Worm (Caenorhabditis elegans): ENCODE results near the gene nhr-32.
A peak's percentile ranks its signal among the peaks of the same experiment; 100 is the strongest.

The nhr-32 gene

DNA sequence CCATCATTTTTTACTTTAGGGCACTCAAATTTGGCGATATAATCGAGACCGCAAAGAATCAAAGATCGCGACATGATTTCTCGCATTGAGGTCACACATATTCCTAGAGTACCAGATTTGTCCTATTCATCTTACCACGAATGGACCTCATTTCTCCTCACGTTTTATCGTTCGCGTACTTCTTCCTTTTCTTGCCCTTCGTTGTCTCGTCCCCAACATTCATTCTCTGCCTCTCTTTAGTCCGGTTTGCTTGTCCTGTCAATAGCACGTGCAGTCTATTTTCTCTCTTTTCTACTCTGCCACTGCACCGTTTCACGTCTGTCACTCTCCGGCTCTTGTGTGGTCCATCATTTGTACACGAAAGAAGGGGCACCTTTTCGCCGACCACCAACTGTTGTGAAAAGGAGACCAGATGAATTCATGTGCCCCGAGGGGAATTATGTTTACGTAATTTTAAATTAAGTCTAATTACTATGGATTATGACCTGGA lies 365 bp upstream of the nhr-32 start (continued):
- TF ChIP-seq xbp-1 (tag; optimal IDR thresholded peaks at IDR 0.05) (peak; percentile 62), mab-9 (GFP tag; IDR thresholded peaks at IDR 0.05) (0 out of 2 replicates have a peak, but pooled peaks have one; percentile 19), hlh-17 (GFP tag; optimal IDR thresholded peaks at IDR 0.05; ENCODE audit: borderline replicate concordance) (no peak), unc-98 (GFP tag; IDR thresholded peaks at IDR 0.05) (no peak), hlh-4 (tag; optimal IDR thresholded peaks at IDR 0.05) (no peak), fkh-4 (tag; optimal IDR thresholded peaks at IDR 0.05; ENCODE audit: borderline replicate concordance) (no peak), ceh-88 (GFP tag; IDR thresholded peaks at IDR 0.05) (no peak), egl-27 (tag; optimal IDR thresholded peaks at IDR 0.05) (peak in 1 of 2 experiments; percentile 63), nhr-76 (tag; optimal IDR thresholded peaks at IDR 0.05) (no peak), dpl-1 (GFP tag; optimal IDR thresholded peaks at IDR 0.05) (no peak), lsy-2 (tag; optimal IDR thresholded peaks at IDR 0.05) (peak; percentile 54 to 66), lin-35 (GFP tag; optimal IDR thresholded peaks at IDR 0.05) (peak; percentile 64 to 74), nhr-90 (tag; optimal IDR thresholded peaks at IDR 0.05; ENCODE audit: poor library complexity) (peak; percentile 19), irx-1 (tag; optimal IDR thresholded peaks at IDR 0.05) (peak; percentile 35), nhr-237 (tag; optimal IDR thresholded peaks at IDR 0.05) (peak; percentile 28), nhr-77 (tag; optimal IDR thresholded peaks at IDR 0.05) (peak; percentile 44), mep-1 (tag; optimal IDR thresholded peaks at IDR 0.05) (peak; percentile 85), unc-86 (tag; optimal IDR thresholded peaks at IDR 0.05) (peak; percentile 55), ceh-82 (tag; optimal IDR thresholded peaks at IDR 0.05) (peak; percentile 7 to 65 (median 26)), fkh-8 (tag; optimal IDR thresholded peaks at IDR 0.05) (peak; percentile 53), unc-30 (tag; optimal IDR thresholded peaks at IDR 0.05) (no peak), pqm-1 (tag; optimal IDR thresholded peaks at IDR 0.05) (no peak), elt-2 (tag; optimal IDR thresholded peaks at IDR 0.05) (no peak), nhr-84 (tag; optimal IDR thresholded peaks at IDR 0.05) (no peak), egl-13 (tag; optimal IDR thresholded peaks at IDR 0.05) (no peak), sptf-1 (tag; optimal IDR thresholded peaks at IDR 0.05) (no peak), blmp-1 (tag; optimal IDR thresholded peaks at IDR 0.05) (peak; percentile 49), lin-13 (GFP tag; optimal IDR thresholded peaks at IDR 0.05) (peak; percentile 25), aly-2 (tag; optimal IDR thresholded peaks at IDR 0.05) (no peak), nhr-19 (GFP tag; conservative IDR thresholded peaks at IDR 0.05) (peak; percentile 65), zip-4 (GFP tag; optimal IDR thresholded peaks at IDR 0.05) (no peak), nhr-71 (tag; optimal IDR thresholded peaks at IDR 0.05) (peak; percentile 89), ceh-90 (tag; optimal IDR thresholded peaks at IDR 0.05) (no peak), nhr-28 (tag; optimal IDR thresholded peaks at IDR 0.05) (no peak), C16A3.4 (tag; optimal IDR thresholded peaks at IDR 0.05) (peak; percentile 54), ceh-63 (GFP tag; optimal IDR thresholded peaks at IDR 0.05) (no peak), sup-37 (GFP tag; optimal IDR thresholded peaks at IDR 0.05) (no peak), efl-1 (optimal IDR thresholded peaks at IDR 0.05) (peak; percentile 34 to 39), efl-1 (GFP tag; optimal IDR thresholded peaks at IDR 0.05 in 1 of 2) (peak in 1 of 2 experiments; percentile 46), fkh-10 (GFP tag; optimal IDR thresholded peaks at IDR 0.05) (peak; percentile 8), mef-2 (tag; optimal IDR thresholded peaks at IDR 0.05) (no peak), nhr-11 (tag; optimal IDR thresholded peaks at IDR 0.05) (no peak), C34B4.2 (tag; optimal IDR thresholded peaks at IDR 0.05) (no peak), unc-130 (tag; optimal IDR thresholded peaks at IDR 0.05) (no peak), snpc-4 (tag; optimal IDR thresholded peaks at IDR 0.05) (peak; percentile 17), swsn-7 (tag; optimal IDR thresholded peaks at IDR 0.05) (peak; percentile 74), ztf-11 (tag; optimal IDR thresholded peaks at IDR 0.05) (no peak), lin-14 (GFP tag; optimal IDR thresholded peaks at IDR 0.05) (peak; percentile 96), C04F5.9 (tag; optimal IDR thresholded peaks at IDR 0.05) (no peak), ceh-8 (GFP tag; optimal IDR thresholded peaks at IDR 0.05) (no peak), lir-3 (tag; optimal IDR thresholded peaks at IDR 0.05; ENCODE audit: poor library complexity) (no peak), pag-3 (tag; optimal IDR thresholded peaks at IDR 0.05; ENCODE audit: borderline replicate concordance, insufficient read depth) (peak; percentile 26), zag-1 (tag; optimal IDR thresholded peaks at IDR 0.05) (no peak)
